Fruit fly (Drosophila melanogaster): ENCODE measurements around the gene CG17738.

The CG17738 gene

DNA sequence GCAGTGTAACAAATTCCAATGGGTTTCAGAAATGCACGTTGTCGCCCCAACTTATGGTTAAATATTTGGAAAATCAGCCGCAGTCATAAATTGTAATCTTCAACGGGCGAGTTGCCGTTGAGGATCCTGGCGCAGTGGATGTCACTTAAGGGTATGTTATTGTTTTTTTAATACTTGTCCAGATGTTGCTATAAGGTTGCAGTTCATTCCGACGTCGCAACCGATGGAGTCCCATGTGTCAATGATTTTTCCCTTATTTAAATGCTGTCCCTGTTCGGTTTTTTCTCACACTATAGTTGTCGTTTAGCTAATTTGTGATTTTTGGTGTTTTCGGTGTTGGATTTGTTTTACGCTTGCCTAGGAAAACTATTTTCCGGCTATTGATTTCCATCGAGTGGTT lies 19.2 kb upstream of the CG17738 start:
- TF ChIP-seq psq (optimal IDR thresholded peaks at IDR 0.05) (no peak), Myc (optimal IDR thresholded peaks at IDR 0.05) (no peak)

DNA sequence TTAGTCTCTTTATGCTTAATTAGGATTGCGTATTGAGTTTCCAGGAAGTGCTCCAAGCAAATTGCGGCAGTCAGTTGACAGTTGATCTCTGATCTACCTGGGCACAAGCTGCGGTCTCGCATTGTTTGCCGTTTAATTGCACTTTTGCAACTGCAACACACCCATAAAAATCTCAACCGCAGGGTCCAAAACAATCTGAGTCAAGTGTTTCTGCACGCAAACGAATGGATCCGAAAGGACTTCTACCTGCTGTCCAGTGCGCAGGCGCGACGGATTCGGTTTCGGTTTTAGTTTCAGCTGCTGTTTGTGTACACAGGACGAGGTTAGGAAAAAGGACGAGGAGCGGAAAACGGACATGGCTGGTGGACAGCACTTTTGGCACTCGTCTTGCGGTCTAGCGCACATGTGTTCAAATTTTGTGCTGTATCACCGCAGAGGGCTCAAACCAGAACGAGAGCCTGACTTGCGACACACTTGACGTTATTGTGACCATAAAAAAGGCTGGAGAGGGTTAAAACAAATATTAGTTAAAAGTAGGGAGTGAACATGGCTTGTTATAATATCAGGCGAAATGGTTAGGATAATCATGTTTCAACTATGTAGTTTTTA lies 18.1 kb upstream of the CG17738 start:
- TF ChIP-seq ttk (optimal IDR thresholded peaks at IDR 0.05) (no peak), insv (optimal IDR thresholded peaks at IDR 0.05) (no peak), Sin3A (optimal IDR thresholded peaks at IDR 0.05) (no peak), psq (optimal IDR thresholded peaks at IDR 0.05) (no peak), h (optimal IDR thresholded peaks at IDR 0.05) (no peak), Myc (optimal IDR thresholded peaks at IDR 0.05) (no peak)

DNA sequence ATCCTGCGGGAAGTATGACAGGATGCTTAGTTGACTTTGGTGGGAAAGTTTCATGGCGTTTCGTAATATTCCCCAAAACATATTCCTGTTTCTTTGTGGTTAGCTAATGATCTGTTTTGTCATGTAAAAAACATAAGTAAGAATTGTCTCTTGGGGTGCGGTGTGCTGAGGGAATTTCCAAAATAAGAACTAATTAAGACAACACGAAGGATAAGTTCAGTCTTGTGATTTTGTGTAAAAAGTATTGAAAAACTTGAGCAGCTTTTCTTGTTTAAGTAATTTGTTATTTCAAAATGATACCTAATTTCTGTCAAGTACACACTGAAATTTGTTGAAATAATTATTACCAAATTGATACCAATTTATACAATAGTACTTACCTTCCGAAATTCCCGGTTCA lies 16.8 kb upstream of the CG17738 start, which contains the start of gene CG3942:
Gene CG3942 (plus strand): TSS at position 301 of the 400 bp plus-strand sequence.
- no peak for TF ChIP-seq insv (optimal IDR thresholded peaks at IDR 0.05)

DNA sequence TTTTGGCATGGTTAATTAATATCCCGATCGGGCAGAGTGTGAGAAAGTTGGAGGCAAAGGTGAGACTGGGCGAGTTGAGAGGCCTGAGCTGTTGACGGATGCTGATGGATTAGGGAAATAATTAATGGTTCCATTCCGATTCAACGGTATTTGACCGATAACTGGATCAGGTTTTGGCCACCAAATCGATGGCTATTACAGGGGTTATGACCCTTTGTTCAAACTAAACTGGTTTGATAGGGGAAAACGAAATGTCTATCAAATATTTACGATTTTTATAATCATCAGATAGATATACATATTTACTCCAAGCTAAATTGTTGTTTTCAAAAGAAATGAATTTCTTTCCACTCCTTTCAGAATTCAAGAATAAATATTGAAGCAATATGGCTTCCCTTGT lies 12.3 kb upstream of the CG17738 start, which contains the start of the genes CG44037 and svp:
Gene CG44037 (plus strand): TSS at position 301 of the 400 bp plus-strand sequence.
Gene svp (plus strand): TSS at position 301 of the 400 bp plus-strand sequence.
- TF ChIP-seq psq (optimal IDR thresholded peaks at IDR 0.05) (no peak), Sin3A (optimal IDR thresholded peaks at IDR 0.05) (no peak), insv (optimal IDR thresholded peaks at IDR 0.05) (no peak), ttk (optimal IDR thresholded peaks at IDR 0.05) (no peak), h (optimal IDR thresholded peaks at IDR 0.05) (no peak), Myc (optimal IDR thresholded peaks at IDR 0.05) (no peak)

DNA sequence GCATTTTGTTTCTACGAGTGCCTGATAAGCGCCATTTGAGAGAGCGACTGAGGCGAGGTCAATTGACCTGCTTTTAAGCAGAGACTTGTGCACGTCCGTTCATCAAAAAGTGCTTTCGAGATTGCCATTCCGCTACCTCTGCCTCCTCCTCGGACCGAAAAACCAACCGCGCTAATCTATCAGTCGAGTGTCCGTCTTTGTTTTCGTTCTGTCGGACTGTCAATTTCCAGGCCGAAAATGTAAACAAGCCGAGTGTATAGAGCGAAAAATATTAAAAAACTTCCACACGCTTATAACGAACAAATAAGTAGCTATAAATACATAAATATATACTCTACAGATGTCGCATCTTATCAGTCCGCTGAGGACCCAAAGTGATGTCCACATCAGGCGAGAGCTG lies 11.7 kb upstream of the CG17738 start:
- no peak for TF ChIP-seq psq (optimal IDR thresholded peaks at IDR 0.05)
- no peak for TF ChIP-seq insv (optimal IDR thresholded peaks at IDR 0.05)
- TF ChIP-seq Myc (optimal IDR thresholded peaks at IDR 0.05), result no peak
- no peak for TF ChIP-seq Sin3A (optimal IDR thresholded peaks at IDR 0.05)
- TF ChIP-seq h (optimal IDR thresholded peaks at IDR 0.05), result no peak
- TF ChIP-seq ttk (optimal IDR thresholded peaks at IDR 0.05), result no peak

DNA sequence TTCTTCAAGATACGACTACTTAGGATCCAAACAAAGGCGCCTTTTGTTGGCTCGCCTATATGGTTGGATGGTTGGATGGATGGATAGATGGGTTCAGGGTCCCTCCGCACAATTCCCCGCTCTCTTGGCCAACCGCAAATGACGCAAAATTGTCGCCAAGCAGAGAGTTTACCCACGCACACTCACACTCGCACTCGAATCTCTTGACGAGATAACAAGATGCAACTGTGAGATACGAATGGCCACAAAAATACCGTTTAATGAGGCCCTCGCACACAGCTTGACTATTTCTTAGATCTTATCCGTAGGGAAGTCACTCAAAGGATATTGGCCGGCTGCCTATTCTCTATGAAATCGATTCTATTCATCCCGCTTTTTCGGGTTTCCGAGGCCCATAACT lies 10.9 kb upstream of the CG17738 start:
- TF ChIP-seq insv (optimal IDR thresholded peaks at IDR 0.05) (no peak), Myc (optimal IDR thresholded peaks at IDR 0.05) (no peak)

DNA sequence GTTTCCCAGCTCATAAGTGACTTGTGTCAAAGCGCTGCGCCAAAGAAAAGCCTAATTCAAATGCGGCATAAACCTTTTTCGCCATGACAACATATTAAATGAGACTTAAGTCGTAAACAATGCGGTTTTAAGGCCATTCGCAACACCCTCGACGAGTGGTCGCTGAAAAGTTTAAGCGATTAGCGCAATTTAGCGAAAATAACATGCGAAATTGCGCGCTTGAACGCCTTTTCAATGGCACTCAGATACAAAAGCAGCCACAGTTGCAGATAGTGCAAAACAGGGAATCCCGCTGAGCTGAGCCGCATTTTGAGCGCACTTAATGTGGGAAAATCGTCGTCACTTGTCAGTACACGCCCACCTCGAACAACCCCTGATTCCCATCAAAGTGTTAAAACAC lies 10.0 kb upstream of the CG17738 start, which contains the start of gene CG44038:
Gene CG44038 (plus strand): TSS at position 301 of the 400 bp plus-strand sequence.
- TF ChIP-seq h (optimal IDR thresholded peaks at IDR 0.05) (no peak), Myc (optimal IDR thresholded peaks at IDR 0.05) (no peak), Sin3A (optimal IDR thresholded peaks at IDR 0.05) (no peak), ttk (optimal IDR thresholded peaks at IDR 0.05) (no peak), psq (optimal IDR thresholded peaks at IDR 0.05) (no peak), insv (optimal IDR thresholded peaks at IDR 0.05) (no peak)

DNA sequence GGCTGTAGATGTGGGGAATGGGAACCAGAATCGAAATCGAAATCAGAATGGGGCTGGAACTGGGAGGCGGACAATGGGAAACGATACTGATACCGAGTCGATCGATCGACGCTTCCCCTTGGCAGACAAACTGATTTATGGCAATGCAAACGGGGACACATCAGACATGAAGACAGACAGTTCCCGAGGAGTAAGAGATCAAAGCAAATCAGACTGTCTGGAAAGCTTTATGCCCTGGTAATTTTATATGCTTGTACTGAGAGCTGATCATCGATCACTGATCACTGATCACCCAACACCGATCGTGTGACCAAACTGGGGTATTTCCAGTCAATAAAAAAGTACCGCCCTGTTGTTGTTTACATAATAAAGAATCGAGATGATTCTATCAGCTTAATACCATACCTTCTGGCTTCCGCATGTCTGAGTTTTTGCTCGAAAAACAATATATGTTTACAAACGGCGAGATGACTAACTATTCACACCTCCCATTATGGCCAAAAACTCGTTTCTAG lies 744 bp upstream of the CG17738 start:
- TF ChIP-seq ttk (optimal IDR thresholded peaks at IDR 0.05) (no peak), psq (optimal IDR thresholded peaks at IDR 0.05) (no peak), Myc (optimal IDR thresholded peaks at IDR 0.05) (no peak), h (optimal IDR thresholded peaks at IDR 0.05) (no peak), insv (optimal IDR thresholded peaks at IDR 0.05) (no peak), Sin3A (optimal IDR thresholded peaks at IDR 0.05) (no peak)

DNA sequence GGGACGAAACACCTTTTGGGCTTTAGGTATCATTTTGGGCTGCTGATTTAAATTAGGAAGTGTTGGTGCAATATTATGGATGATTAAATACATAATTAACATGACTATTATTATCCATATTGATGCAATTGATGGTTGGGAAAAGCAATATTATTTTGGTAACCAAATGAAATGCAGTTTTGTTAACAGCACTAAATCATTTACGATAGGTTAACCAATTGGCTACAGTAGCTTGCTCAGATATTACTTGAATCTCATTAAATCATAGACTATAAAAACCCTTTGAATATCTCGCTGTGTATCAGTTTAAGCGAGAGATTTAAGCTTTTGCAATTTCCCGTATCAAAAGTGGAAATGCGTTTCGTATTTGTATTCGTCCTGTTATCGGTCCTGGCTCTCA lies 2.1 kb downstream of the CG17738 start, which contains the start of gene Sfp87B:
Gene Sfp87B (plus strand): TSS at position 301 of the 400 bp plus-strand sequence.
- TF ChIP-seq ttk (optimal IDR thresholded peaks at IDR 0.05), result no peak

DNA sequence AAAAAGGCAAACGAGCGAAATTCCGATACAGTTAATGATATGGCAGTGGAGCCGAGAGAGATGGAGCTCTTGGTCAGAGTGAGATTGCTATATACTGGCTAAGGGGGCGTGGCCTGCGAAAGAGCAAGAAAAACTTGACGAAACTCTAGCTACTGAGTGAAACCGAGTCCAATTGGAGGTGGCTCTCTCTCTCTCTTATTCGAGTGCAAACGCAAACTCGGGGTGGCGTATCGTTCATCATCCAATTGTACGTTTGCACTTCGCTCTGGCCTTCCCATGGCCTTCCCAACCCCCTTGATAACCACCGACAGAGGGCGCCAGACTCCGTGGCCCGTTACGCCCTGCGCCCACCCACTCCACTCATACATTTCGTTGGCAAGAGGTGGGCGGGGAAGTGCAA lies 8.3 kb downstream of the CG17738 start:
- TF ChIP-seq Sin3A (optimal IDR thresholded peaks at IDR 0.05) (no peak), h (optimal IDR thresholded peaks at IDR 0.05) (no peak), ttk (optimal IDR thresholded peaks at IDR 0.05) (no peak), psq (optimal IDR thresholded peaks at IDR 0.05) (no peak), insv (optimal IDR thresholded peaks at IDR 0.05) (no peak), Myc (optimal IDR thresholded peaks at IDR 0.05) (no peak)

DNA sequence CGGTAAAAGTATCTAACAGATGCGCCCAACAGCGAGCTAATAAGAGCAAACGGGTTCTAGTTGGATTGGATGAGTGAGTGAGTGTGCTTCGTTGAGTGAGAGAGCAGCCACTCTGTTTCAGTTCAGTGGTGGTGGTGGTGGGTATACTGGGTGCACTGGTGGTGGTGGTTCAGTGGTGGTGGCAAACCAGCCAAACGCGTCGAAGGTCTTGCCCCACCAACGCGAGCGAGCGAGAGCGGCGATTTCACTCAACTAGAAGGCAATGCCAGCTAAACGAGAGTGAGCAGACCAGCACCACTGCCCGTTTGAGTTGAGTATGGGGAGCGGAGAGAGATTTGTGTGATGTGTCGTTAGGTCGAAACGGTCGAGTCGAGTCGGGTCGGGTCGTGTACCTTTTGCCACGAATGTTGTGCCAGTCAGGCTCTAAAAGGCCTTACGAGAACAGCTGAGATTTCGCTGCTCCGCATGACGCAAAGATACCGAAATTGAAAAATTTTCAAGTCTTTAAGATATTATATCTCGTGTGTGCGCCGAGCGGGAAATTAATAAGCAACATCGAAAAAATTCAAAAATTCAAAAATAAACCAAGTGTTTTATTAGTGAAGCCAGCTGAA lies 10.1 kb downstream of the CG17738 start:
- TF ChIP-seq h (optimal IDR thresholded peaks at IDR 0.05) (no peak), ttk (optimal IDR thresholded peaks at IDR 0.05) (no peak), psq (optimal IDR thresholded peaks at IDR 0.05) (no peak), Sin3A (optimal IDR thresholded peaks at IDR 0.05) (no peak), Myc (optimal IDR thresholded peaks at IDR 0.05) (no peak)

DNA sequence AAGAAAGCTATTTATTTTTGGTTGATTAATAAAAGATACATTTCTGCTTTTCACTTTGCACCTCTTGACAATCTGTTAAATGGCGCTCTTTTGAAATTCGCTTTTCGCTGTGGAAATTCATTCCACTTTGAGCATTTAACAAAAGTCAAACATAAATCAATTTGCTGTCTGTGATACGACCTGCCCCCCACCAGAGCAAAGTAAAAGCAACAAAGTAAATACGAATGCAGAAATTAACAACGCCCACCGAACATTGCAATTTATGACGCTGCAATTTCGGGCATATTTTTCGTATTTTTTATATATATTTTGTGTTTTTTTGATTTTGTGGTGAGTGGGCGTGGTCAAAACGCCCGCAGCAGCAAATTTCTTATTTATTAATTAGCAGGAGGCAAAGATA lies 14.9 kb downstream of the CG17738 start:
- no peak for TF ChIP-seq psq (optimal IDR thresholded peaks at IDR 0.05)
- TF ChIP-seq Sin3A (optimal IDR thresholded peaks at IDR 0.05), result no peak
- no peak for TF ChIP-seq Myc (optimal IDR thresholded peaks at IDR 0.05)
- TF ChIP-seq insv (optimal IDR thresholded peaks at IDR 0.05), result no peak
- TF ChIP-seq h (optimal IDR thresholded peaks at IDR 0.05), result no peak

DNA sequence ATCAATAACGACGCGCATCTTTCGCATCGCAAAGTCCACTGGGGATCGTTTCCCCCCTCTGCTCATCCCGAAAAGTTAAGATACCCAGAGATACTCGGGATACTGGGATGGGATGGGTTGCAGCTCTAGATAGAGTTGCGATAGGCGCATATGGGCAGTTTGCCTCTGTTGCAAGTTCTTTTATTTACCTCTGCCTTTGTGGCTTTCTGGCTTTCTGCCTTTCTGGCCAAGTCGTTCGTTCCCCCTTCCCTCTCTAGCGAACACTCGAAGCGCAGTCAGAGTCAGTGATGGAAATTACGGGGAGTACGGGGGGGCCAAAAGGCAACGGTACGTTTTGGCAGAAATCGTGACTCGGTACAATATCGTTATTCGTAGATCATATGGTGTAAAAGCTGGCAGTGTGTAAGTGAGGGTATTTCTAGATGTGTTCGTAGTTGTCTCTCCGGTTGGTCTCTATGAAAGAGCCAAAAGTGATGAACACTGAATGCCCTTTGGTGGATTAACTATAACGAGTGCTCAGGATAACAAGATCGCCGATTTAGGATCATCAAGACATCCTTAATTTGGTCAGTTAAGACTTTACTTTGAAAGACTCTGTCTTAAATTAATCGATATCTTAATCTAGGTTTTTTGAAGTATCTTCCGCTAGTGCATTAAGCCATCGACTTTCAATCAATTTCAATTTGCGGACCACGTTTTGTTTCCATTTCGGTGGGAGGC lies 18.1 kb downstream of the CG17738 start:
- TF ChIP-seq Myc (optimal IDR thresholded peaks at IDR 0.05) (no peak), psq (optimal IDR thresholded peaks at IDR 0.05) (no peak), ttk (optimal IDR thresholded peaks at IDR 0.05) (no peak), h (optimal IDR thresholded peaks at IDR 0.05) (no peak), insv (optimal IDR thresholded peaks at IDR 0.05) (no peak), Sin3A (optimal IDR thresholded peaks at IDR 0.05) (no peak)
